Worm (Caenorhabditis elegans): ENCODE results near the gene B0303.11.

ce11 chrIII:8739786-8740185 lies 29.6 kb upstream of the B0303.11 start:
- TF ChIP-seq flt-1 (GFP tag; IDR thresholded peaks at IDR 0.05) (no peak), ref-1 (GFP tag; conservative IDR thresholded peaks at IDR 0.05) (no peak), tab-1 (GFP tag; IDR thresholded peaks at IDR 0.05) (no peak), T22C8.4 (GFP tag; IDR thresholded peaks at IDR 0.05) (no peak), cog-1 (tag; optimal IDR thresholded peaks at IDR 0.05) (no peak), ztf-29 (GFP tag; IDR thresholded peaks at IDR 0.05) (no peak), ztf-23 (GFP tag; IDR thresholded peaks at IDR 0.05) (no peak)
